Worm (Caenorhabditis elegans): ENCODE results near the gene F45F2.11.

DNA sequence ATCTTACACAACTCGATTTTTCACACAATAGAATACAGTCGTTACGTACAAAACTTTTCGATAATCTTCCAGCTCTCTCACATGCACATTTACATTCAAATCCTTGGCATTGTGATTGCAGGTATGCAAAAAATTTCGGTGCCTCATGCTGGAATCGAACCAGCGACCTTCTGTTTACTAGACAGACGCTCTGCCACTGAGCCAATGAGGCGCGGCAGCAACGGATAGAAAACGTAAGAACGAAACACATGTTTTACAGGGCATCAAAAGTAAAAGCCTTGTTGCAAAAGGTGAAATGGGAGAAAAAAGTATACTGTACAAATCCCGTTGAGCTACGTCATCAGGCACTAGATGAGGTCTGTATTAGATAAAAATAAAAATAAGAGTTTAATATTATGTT, 24.7 kb downstream of the F45F2.11 start:
- no peak for TF ChIP-seq snpc-4 (tag; optimal IDR thresholded peaks at IDR 0.05)
- no peak for TF ChIP-seq nhr-21 (tag; optimal IDR thresholded peaks at IDR 0.05)
